Worm (Caenorhabditis elegans): ENCODE data around the gene arl-6.

DNA sequence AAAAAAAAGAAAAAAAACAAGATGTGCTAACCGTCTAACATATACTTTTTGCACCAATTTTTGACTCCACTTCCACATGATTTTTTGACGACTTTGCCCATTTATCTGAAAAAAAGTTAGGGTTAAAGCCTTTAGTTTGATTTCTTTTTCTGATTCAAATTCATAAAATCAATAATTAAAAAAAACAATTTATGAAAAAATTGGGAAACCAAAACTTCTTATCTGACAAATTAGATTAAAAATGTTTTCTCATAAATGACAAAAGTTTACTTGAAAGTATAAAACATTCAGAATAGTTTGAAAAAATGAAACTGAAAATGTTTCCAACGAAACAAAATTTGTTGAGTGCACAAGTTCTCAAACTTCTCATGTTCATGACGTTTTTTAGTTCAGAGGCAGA is 5.2 kb upstream of the arl-6 start, which contains the start of gene F26A1.7:
- TF ChIP-seq F13C5.2 (tag; optimal IDR thresholded peaks at IDR 0.05) (no peak), ama-1 (optimal IDR thresholded peaks at IDR 0.05) (no peak), hmg-4 (GFP tag; optimal IDR thresholded peaks at IDR 0.05) (no peak), tra-4 (tag; optimal IDR thresholded peaks at IDR 0.05) (no peak), tbx-37 (GFP tag; conservative IDR thresholded peaks at IDR 0.05) (no peak), ets-7 (tag; optimal IDR thresholded peaks at IDR 0.05) (no peak), flt-1 (GFP tag; IDR thresholded peaks at IDR 0.05) (no peak), ceh-36 (tag; optimal IDR thresholded peaks at IDR 0.05) (no peak), scrt-1 (GFP tag; IDR thresholded peaks at IDR 0.05) (no peak), aly-1 (tag; optimal IDR thresholded peaks at IDR 0.05) (no peak), tbx-11 (GFP tag; IDR thresholded peaks at IDR 0.05) (no peak)

Measured in whole organism, early embryonic.